Worm (Caenorhabditis elegans) whole organism, L4/young adult: ENCODE data around the gene srz-74.
"Not testable (repeated sequence)": the region's sequence is repeated elsewhere in the genome, so short reads cannot be mapped to it uniquely, and the experiment has no call there.

Source experiments
- W03F9.2 ChIP-seq: fragments of 150-350 bp; optimal IDR thresholded peaks from 2 replicates; lab custom pipeline; 2014; ENCODE audit warnings: missing biosample characterization, missing genetic modification characterization
- dao-5 ChIP-seq: sonication (generic microtip); optimal IDR thresholded peaks from 2 replicates; lab custom pipeline; 2016; ENCODE audit warnings: missing genotype, missing genetic modification characterization, moderate library complexity, missing compliant biosample characterization
- him-1 ChIP-seq: sonication (generic microtip); optimal IDR thresholded peaks from 2 replicates; lab custom pipeline; 2016; ENCODE audit warnings: missing genotype, missing genetic modification reagents, missing genetic modification characterization, missing compliant biosample characterization

The srz-74 gene

DNA sequence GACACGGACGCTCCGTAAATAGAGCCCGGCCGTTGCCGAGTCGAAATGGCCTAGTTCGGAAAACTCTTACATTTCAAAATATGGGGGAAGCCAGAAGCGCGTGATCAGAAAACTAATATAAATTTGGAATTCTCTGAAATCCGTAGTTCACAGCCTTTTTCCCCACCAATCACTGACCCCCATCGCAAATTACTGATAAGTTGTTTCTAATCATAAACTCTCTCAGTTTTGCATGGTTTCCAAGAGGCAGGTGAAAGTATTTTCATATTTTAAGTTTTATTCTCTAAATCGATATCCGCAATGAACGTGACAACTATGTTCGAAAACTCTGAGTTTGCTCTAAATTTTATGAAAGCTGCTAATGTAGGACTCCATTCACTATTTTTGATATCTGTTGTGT, at the start of gene srz-74:
Gene srz-74 (plus strand): TSS at position 301 of the 400 bp plus-strand sequence.
- TF ChIP-seq W03F9.2 (tag; lab: Kevin White, UChicago) (no peak), him-1 (tag; lab: Kevin White, UChicago) (no peak), dao-5 (tag; lab: Kevin White, UChicago) (no peak)

DNA sequence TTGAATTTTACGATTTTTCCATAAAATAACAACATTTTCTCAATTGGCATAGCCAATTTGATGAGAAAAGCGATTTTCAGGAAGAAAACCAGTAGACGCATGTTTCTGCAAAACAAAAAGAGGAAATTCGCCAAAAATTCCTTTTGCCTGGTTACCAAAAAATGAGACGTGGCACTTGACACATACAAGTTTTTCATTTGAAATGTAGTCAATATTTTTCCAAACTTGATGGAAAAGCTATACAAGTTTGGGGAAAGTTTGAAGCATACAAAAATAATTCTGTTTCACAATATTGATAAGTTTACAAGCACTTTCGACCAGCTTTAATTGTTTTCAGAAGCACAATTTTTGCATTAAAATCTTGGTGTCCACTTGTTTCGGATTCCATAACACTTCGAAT, 48.6 kb upstream of the srz-74 start, which contains the start of gene clec-191:
Gene clec-191 (minus strand): TSS at position 101 of the 400 bp plus-strand sequence.
- TF ChIP-seq dao-5 (tag; lab: Kevin White, UChicago): no peak
- no peak for TF ChIP-seq W03F9.2 (tag; lab: Kevin White, UChicago)
- TF ChIP-seq him-1 (tag; lab: Kevin White, UChicago): no peak

DNA sequence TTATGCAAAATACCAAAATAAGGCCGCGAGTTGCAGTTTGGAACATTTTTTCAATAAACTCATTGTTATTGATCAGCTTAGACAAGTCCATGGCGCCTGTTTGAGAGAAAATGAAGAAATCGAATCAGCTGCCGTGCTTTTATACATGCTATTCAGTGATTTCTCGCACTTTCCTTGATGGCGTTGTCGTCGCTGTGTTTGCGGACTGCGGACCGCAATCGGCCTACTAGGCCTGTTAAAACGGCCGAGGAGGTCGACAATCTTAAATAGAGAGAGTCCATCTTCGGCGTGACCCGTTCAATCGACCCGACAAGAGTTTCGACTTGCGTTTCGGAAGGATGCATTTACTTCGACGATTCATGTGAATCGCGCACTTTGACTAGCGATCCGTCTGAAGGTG, 38.5 kb upstream of the srz-74 start, which contains the start of gene srz-75:
Gene srz-75 (minus strand): TSS at position 101 of the 400 bp plus-strand sequence.
- no peak for TF ChIP-seq him-1 (tag; lab: Kevin White, UChicago)
- TF ChIP-seq W03F9.2 (tag; lab: Kevin White, UChicago): no peak
- TF ChIP-seq dao-5 (tag; lab: Kevin White, UChicago): no peak

DNA sequence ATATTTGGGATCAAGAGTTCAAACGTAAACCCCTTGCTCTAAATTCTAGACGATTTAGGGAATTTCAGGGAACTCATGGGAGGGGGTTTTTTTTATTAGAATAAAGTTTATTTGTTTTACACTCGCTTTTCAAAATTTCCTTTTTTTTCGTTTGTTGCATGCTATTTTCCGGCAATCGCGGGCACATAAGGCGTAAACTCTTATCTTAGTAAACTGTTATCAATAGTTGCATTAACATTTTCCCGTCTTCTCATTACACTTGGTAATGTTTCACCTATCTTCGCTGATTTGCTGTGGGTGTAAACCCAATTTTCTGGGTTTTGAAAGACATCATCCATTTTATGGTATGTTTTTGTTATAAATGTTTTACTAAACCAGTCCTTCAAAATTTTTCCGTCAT, 35.4 kb upstream of the srz-74 start:
- TF ChIP-seq him-1 (tag; lab: Kevin White, UChicago): no peak
- no peak for TF ChIP-seq W03F9.2 (tag; lab: Kevin White, UChicago)
- TF ChIP-seq dao-5 (tag; lab: Kevin White, UChicago): no peak

DNA sequence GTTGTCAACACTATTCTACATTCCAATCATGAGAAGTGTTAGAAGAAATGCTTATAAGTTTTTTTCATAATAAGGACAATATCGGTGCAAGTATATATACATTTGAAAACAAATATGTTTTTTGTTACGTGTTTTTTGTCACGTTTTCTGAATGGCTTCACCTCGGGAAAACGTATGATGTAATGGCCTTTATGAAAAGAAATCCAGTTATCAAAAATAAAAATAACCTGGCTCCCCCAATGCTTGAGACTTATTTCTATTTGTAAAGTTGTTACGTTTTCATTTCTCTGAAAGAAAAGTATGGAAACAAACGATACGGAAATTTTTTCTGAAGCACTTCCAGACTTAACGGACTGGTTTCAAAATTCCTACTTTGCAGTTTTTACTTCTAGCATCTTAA, 30.4 kb upstream of the srz-74 start, which contains the start of gene srz-72:
Gene srz-72 (plus strand): TSS at position 301 of the 400 bp plus-strand sequence.
- TF ChIP-seq dao-5 (tag; lab: Kevin White, UChicago): no peak
- TF ChIP-seq W03F9.2 (tag; lab: Kevin White, UChicago): no peak
- TF ChIP-seq him-1 (tag; lab: Kevin White, UChicago): no peak

DNA sequence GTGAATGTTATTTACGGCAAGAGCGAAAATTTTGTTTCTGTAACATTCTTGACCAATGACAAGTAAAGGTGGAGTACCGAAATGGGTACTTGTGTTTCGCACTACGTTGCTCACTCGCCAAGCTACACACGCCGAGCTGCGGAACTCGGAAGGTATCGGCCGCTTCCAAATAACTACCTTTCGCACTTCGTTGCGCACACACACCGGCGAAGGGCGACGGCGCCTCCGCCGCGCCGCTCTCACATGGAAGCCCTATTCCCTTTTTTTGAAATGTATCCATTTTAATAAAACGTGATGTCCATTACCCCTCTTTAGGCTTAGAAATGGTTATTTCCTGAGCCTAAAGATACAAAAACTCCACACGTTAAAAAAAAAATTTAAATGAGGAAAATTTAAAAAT, 22.3 kb upstream of the srz-74 start:
- TF ChIP-seq dao-5 (tag; lab: Kevin White, UChicago) (no peak), him-1 (tag; lab: Kevin White, UChicago) (no peak), W03F9.2 (tag; lab: Kevin White, UChicago) (no peak)

DNA sequence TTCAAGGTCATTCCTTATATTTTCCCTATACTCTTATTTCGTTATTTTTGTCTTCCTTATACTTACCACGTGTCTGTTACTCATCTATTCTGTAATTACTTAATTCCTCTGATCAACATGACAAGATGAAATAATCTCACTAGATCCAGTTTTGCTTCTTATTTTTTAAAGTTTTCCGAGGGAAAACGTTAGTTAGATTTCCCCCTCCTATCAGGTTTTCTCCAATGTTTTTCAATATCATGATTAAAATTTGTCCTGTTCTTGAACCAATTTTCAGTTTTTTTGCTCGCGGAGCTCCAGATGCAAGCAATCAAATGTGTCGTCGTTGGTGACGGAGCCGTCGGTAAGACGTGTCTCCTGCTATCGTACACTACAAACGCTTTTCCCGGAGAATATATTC, 21.3 kb upstream of the srz-74 start, which contains the start of gene rac-2:
Gene rac-2 (plus strand): TSS at position 301 of the 400 bp plus-strand sequence.
- TF ChIP-seq dao-5, him-1, W03F9.2 (tag; lab: Kevin White, UChicago): not testable (repeated sequence)

DNA sequence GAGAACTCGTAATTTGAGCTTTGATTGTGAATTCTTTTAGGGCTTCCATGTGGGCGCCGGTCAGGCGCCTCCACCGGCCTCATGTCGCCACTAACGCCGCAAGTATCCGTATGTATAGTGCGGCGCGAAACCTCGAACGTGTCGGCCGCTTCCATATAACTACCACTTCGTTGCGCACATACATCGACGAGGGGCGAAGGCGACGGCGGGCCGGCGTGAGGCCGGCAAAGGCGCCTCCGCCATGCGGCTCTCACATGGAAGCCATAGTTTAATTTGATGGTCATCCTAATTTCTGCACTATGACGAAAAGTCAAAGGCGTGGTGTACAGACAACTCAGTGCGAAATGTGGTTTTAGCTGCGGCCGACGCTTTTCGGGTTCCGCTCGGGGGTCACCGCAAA, 19.2 kb upstream of the srz-74 start:
- TF ChIP-seq W03F9.2 (tag; lab: Kevin White, UChicago) (no peak), dao-5 (tag; lab: Kevin White, UChicago) (no peak), him-1 (tag; lab: Kevin White, UChicago) (no peak)

DNA sequence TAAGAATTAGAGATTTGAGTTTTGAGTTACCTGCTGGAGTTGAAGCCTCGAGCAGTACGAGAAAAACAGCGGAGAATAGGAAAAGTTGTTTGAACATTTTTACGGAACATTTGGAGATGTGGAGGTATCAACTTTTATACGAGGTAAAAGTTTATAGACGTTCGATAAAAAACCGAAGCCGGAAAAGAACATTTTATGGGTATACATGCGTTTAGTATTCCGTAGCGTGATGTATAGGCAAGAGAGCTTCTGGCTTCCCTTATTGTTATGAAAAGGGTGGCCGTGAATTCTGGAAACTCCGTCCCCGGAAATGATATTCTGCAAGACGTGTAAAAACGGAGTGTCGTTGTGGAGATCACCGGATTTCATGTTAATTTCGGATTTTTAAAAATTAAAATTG, 8.8 kb upstream of the srz-74 start, which contains the start of gene K03D3.5:
Gene K03D3.5 (minus strand): TSS at position 101 of the 400 bp plus-strand sequence.
- TF ChIP-seq dao-5 (tag; lab: Kevin White, UChicago): no peak

DNA sequence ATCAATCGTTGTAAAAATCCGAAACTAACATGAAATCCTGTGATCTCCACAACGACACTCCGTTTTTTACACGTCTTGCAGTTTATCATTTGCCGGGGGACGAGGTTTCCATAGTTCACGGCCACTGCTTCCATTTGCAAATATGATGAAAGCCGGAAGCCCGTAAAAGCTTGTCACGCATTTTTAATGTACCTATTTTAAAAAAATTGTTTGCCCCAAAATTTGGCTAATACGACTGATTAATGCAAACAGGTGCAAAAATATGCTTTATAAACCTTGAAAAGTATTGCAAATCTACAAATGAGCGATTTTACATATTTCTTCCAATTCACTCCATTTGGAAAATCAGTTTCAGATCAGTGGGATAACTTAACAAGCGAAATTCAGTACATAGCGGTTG, 8.4 kb upstream of the srz-74 start, which contains the start of gene srz-61:
Gene srz-61 (plus strand): TSS at position 301 of the 400 bp plus-strand sequence.
- TF ChIP-seq him-1 (tag; lab: Kevin White, UChicago) (no peak), W03F9.2 (tag; lab: Kevin White, UChicago) (no peak), dao-5 (tag; lab: Kevin White, UChicago) (no peak)

DNA sequence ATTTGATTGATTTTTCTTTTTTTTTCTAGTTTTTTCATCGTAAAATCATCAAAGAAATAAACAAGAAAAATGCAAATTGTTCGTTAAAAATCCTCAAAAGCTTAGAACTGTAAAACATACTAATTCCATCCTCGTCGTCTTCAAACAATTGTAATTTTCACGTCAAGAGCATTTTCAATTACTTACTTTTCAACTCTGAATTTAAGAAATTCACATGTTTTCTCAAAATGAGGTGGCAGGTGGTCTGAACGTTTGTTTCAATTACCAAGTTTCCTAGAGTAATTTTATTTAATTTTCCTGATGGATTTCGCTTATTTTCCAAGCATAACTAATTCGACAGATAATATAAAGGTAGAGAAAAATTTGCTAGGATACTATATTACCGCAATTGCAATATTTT, 5.9 kb upstream of the srz-74 start, which contains the start of gene srz-104:
Gene srz-104 (plus strand): TSS at position 301 of the 400 bp plus-strand sequence.
- TF ChIP-seq W03F9.2 (tag; lab: Kevin White, UChicago) (no peak), dao-5 (tag; lab: Kevin White, UChicago) (no peak), him-1 (tag; lab: Kevin White, UChicago) (no peak)

DNA sequence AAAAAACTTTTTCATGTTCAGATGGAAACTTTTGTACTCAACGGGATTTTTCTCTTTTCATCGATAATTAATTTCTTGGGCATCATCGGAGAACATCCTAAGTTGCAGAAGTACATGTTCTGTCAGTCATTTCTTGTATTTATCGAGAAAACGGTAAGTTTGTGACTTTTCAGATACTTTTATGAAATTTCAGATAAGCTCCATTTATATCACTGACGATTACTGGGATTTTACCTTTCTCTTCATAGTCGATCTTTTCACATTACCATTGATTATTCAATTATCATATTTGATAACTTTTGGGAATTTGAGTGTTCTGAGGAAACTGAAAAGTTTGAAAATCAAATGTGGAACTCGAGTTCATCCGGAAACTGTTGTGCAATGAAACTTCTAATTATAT, 4.7 kb upstream of the srz-74 start, which contains the start of gene srz-105:
Gene srz-105 (plus strand): TSS at position 301 of the 400 bp plus-strand sequence.
- TF ChIP-seq dao-5 (tag; lab: Kevin White, UChicago) (no peak), W03F9.2 (tag; lab: Kevin White, UChicago) (no peak), him-1 (tag; lab: Kevin White, UChicago) (no peak)

DNA sequence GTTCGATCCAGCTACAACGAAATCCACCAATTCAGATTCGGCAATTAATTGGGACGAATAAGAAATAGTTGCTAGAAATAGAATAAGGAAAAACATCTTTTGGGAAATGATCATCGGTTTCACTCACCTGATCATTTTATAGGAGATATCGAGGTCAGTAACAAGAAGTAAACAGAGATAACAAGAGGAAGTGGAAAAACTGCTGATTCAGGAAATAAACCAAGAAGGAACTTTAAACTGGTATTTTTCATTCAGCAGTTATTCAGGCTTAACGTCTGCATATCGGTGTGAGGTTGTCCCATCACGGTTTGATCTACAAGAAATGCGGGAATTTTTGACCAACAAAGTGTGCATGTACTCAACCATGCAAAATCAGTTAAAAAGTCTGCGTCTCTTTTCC, 740 bp upstream of the srz-74 start, which contains the start of gene K03D3.2:
Gene K03D3.2 (minus strand): TSS at position 101 of the 400 bp plus-strand sequence.
- TF ChIP-seq W03F9.2 (tag; lab: Kevin White, UChicago) (no peak), him-1 (tag; lab: Kevin White, UChicago) (no peak), dao-5 (tag; lab: Kevin White, UChicago) (no peak)

DNA sequence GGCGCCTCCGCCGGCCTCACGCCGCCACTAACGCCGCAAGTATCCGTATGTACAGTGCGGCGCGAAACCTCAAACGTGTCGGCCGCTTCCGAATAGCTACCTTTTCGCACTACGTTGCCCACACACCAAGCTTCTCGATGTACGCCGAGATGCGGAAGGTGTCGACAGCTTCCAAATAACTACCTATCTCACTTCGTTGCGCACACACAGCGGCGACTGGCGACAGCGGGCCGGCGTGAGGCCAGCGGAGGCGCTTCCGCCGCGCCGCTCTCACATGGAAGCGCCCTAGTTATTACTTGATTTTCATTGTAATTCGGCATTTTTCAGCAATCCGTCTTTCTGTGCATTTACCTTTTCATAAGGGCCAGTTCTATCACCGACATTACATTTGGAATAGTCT, 1.2 kb downstream of the srz-74 start:
- TF ChIP-seq him-1 (tag; lab: Kevin White, UChicago) (no peak), dao-5 (tag; lab: Kevin White, UChicago) (no peak), W03F9.2 (tag; lab: Kevin White, UChicago) (no peak)
